Fruit fly (Drosophila melanogaster) whole organism, embryonic: Measurements from ENCODE around the gene rngo.

Source experiments
- CG14050 ChIP-seq: fragments of 200-800 bp; sonication (Bioruptor generic); IDR thresholded peaks from 3 replicates; pipeline ENCODE4 v1.3.6; 2022; ENCODE audit warnings: missing biosample characterization, missing genetic modification characterization
- CG14441 ChIP-seq: fragments of 200-800 bp; sonication (Bioruptor generic); IDR thresholded peaks from 2 replicates; pipeline ENCODE4 v1.3.6; 2022; ENCODE audit warnings: missing biosample characterization, missing genetic modification characterization
- CG18011 ChIP-seq: fragments of 200-800 bp; sonication (Bioruptor generic); optimal IDR thresholded peaks from 2 replicates; lab custom pipeline; 2017; ENCODE audit warnings: missing biosample characterization, missing genetic modification characterization, mild to moderate bottlenecking, moderate library complexity, missing genotype
- CG3407 ChIP-seq: fragments of 200-800 bp; sonication (Bioruptor generic); optimal IDR thresholded peaks from 2 replicates; lab custom pipeline; 2018; ENCODE audit warnings: missing biosample characterization, mild to moderate bottlenecking, missing genetic modification characterization
- CG42726 ChIP-seq: fragments of 200-800 bp; sonication (Bioruptor generic); IDR thresholded peaks from 2 replicates; pipeline ENCODE4 v1.3.6; 2022; ENCODE audit warnings: missing biosample characterization, missing genetic modification characterization; ENCODE audit not compliant: partially characterized antibody
- CG9817 ChIP-seq: fragments of 200-800 bp; sonication (Bioruptor generic); optimal IDR thresholded peaks from 2 replicates; lab custom pipeline; 2018; ENCODE audit warnings: missing biosample characterization, mild to moderate bottlenecking, missing genetic modification characterization, moderate library complexity
- Ets97D ChIP-seq: fragments of 200-800 bp; sonication (Bioruptor generic); optimal IDR thresholded peaks from 3 replicates; lab custom pipeline; 2016; ENCODE audit warnings: missing biosample characterization, missing genetic modification characterization
- Lim3 ChIP-seq: fragments of 200-800 bp; sonication (Bioruptor generic); IDR thresholded peaks from 2 replicates; pipeline ENCODE4 v1.3.6; 2022; ENCODE audit warnings: missing biosample characterization, missing genetic modification characterization
- Optix ChIP-seq: fragments of 200-800 bp; sonication (Bioruptor generic); IDR thresholded peaks from 3 replicates; pipeline ENCODE4 v1.3.6; 2022; ENCODE audit warnings: missing biosample characterization, missing genetic modification characterization
- btn ChIP-seq: fragments of 200-800 bp; sonication (Bioruptor generic); optimal IDR thresholded peaks from 2 replicates; lab custom pipeline; 2016; ENCODE audit warnings: missing biosample characterization, missing genetic modification characterization
- crc ChIP-seq: fragments of 200-800 bp; sonication (Bioruptor generic); optimal IDR thresholded peaks from 2 replicates; lab custom pipeline; 2016; ENCODE audit warnings: missing biosample characterization, missing genetic modification characterization
- ewg ChIP-seq: fragments of 200-800 bp; sonication (Bioruptor generic); optimal IDR thresholded peaks from 3 replicates; lab custom pipeline; 2017; ENCODE audit warnings: mild to moderate bottlenecking, missing biosample characterization, missing genetic modification reagents, missing genetic modification characterization
- ftz-f1 ChIP-seq: fragments of 200-800 bp; sonication (Bioruptor generic); optimal IDR thresholded peaks from 2 replicates; lab custom pipeline; 2016; ENCODE audit warnings: missing biosample characterization, missing genetic modification characterization
- tgo ChIP-seq: fragments of 200-800 bp; sonication (Bioruptor generic); IDR thresholded peaks from 3 replicates; pipeline ENCODE4 v1.3.6; 2022; ENCODE audit warnings: missing biosample characterization, missing genetic modification characterization

- TF ChIP-seq ewg (no peak), CG3407 (no peak), Lim3 (GFP tag; lab: Robert Waterston, UW) (no peak), Ets97D (GFP tag; lab: Kevin White, UChicago) (no peak), crc (no peak), Optix (GFP tag; lab: Robert Waterston, UW) (no peak), tgo (GFP tag; lab: Robert Waterston, UW) (no peak), ftz-f1 (GFP tag; lab: Kevin White, UChicago) (no peak), CG14050 (GFP tag; lab: Robert Waterston, UW) (no peak), CG9817 (tag; lab: Kevin White, UChicago) (no peak), CG42726 (GFP tag; lab: Robert Waterston, UW) (no peak), CG14441 (GFP tag; lab: Robert Waterston, UW) (no peak), CG18011 (GFP tag; lab: Kevin White, UChicago) (no peak), btn (GFP tag; lab: Kevin White, UChicago) (no peak)
Observed at dm6 chrX:16420878-16421277, 20.4 kb upstream of the rngo start.
